Worm (Caenorhabditis elegans) whole organism, young adult: ENCODE measurements around the gene F59A7.2.

Experiments
- B0035.1 ChIP-seq: sonication (generic microtip); optimal IDR thresholded peaks from 2 replicates; lab custom pipeline; 2016; ENCODE audit warnings: missing genetic modification characterization, mild to moderate bottlenecking, missing compliant biosample characterization, missing genotype, missing genetic modification reagents
- B0261.1 ChIP-seq: sonication (generic microtip); optimal IDR thresholded peaks from 2 replicates; lab custom pipeline; 2016; ENCODE audit warnings: mild to moderate bottlenecking, missing genetic modification characterization, moderate library complexity, missing compliant biosample characterization
- B0336.3 ChIP-seq: fragments of 200-800 bp; sonication (Bioruptor generic); IDR thresholded peaks from 2 replicates; pipeline ENCODE4 v1.3.6; 2022; ENCODE audit warnings: missing genetic modification characterization, missing compliant biosample characterization
- F10E7.11 ChIP-seq: sonication (generic microtip); optimal IDR thresholded peaks from 2 replicates; lab custom pipeline; 2017; ENCODE audit warnings: mild to moderate bottlenecking, missing genetic modification characterization, moderate library complexity, missing compliant biosample characterization
- F22D6.2 ChIP-seq: sonication (generic microtip); optimal IDR thresholded peaks from 2 replicates; lab custom pipeline; 2016; ENCODE audit warnings: mild to moderate bottlenecking, missing genetic modification characterization, missing compliant biosample characterization
- F23B12.7 ChIP-seq: sonication (generic microtip); optimal IDR thresholded peaks from 2 replicates; lab custom pipeline; 2017; ENCODE audit warnings: missing genetic modification characterization, mild to moderate bottlenecking, missing compliant biosample characterization, antibody characterized with exemption, moderate library complexity; ENCODE audit not compliant: insufficient read depth
- F55B11.4 ChIP-seq: sonication (generic microtip); optimal IDR thresholded peaks from 2 replicates; lab custom pipeline; 2016; ENCODE audit warnings: missing compliant biosample characterization, missing genetic modification characterization, borderline replicate concordance; ENCODE audit not compliant: insufficient read depth
- K11D2.4 ChIP-seq: fragments of 200-800 bp; sonication (Bioruptor generic); IDR thresholded peaks from 2 replicates; pipeline ENCODE4 v1.3.6; 2022; ENCODE audit warnings: missing genetic modification reagents, missing genetic modification characterization, missing compliant biosample characterization
- Y67H2A.10 ChIP-seq: fragments of 200-800 bp; sonication (Bioruptor generic); conservative IDR thresholded peaks from 2 replicates; pipeline ENCODE4 v1.3.6; 2022; ENCODE audit warnings: missing genetic modification reagents, missing genetic modification characterization, missing compliant biosample characterization
- aptf-3 ChIP-seq: fragments of 200-800 bp; sonication (Bioruptor generic); IDR thresholded peaks from 2 replicates; pipeline ENCODE4 v1.3.6; 2022; ENCODE audit warnings: missing genetic modification characterization, missing compliant biosample characterization
- attf-6 ChIP-seq: fragments of 200-800 bp; sonication (Bioruptor generic); IDR thresholded peaks from 2 replicates; pipeline ENCODE4 v1.3.6; 2022; ENCODE audit warnings: missing genetic modification reagents, missing genetic modification characterization, missing compliant biosample characterization
- ceh-40 ChIP-seq: fragments of 200-800 bp; sonication (Bioruptor generic); IDR thresholded peaks from 2 replicates; pipeline ENCODE4 v1.3.6; 2022; ENCODE audit warnings: missing genetic modification characterization, missing compliant biosample characterization
- ceh-79 ChIP-seq: sonication (generic microtip); optimal IDR thresholded peaks from 2 replicates; lab custom pipeline; 2017; ENCODE audit warnings: mild to moderate bottlenecking, missing genetic modification characterization, missing compliant biosample characterization
- chd-7 ChIP-seq: sonication (generic microtip); optimal IDR thresholded peaks from 2 replicates; lab custom pipeline; 2016; ENCODE audit warnings: mild to moderate bottlenecking, missing genetic modification characterization, moderate library complexity, missing compliant biosample characterization
- dpff-1 ChIP-seq: sonication (generic microtip); optimal IDR thresholded peaks from 2 replicates; lab custom pipeline; 2017; ENCODE audit warnings: mild to moderate bottlenecking, missing genetic modification characterization, missing compliant biosample characterization
- dpl-1 ChIP-seq: fragments of 150-350 bp; optimal IDR thresholded peaks from 2 replicates; lab custom pipeline; 2014; ENCODE audit warnings: missing biosample characterization, missing genetic modification reagents, missing genetic modification characterization
- efl-1 ChIP-seq: fragments of 150-350 bp; optimal IDR thresholded peaks from 2 replicates; lab custom pipeline; 2014; ENCODE audit warnings: missing biosample characterization, missing genetic modification reagents, missing genetic modification characterization
- egl-18 ChIP-seq: fragments of 200-800 bp; sonication (Bioruptor generic); IDR thresholded peaks from 2 replicates; pipeline ENCODE4 v1.3.6; 2022; ENCODE audit warnings: missing genetic modification reagents, missing genetic modification characterization, missing compliant biosample characterization
- egl-44 ChIP-seq: fragments of 200-800 bp; sonication (Bioruptor generic); IDR thresholded peaks from 2 replicates; pipeline ENCODE4 v1.3.6; 2022; ENCODE audit warnings: missing genetic modification reagents, missing genetic modification characterization, missing compliant biosample characterization
- egrh-3 ChIP-seq: fragments of 200-800 bp; sonication (Bioruptor generic); IDR thresholded peaks from 2 replicates; pipeline ENCODE4 v1.3.6; 2022; ENCODE audit warnings: missing genetic modification reagents, missing genetic modification characterization, missing compliant biosample characterization
- ekl-4 ChIP-seq: fragments of 200-800 bp; sonication (Bioruptor generic); IDR thresholded peaks from 2 replicates; pipeline ENCODE4 v1.3.6; 2022; ENCODE audit warnings: missing genetic modification reagents, missing genetic modification characterization, missing compliant biosample characterization
- ets-4 ChIP-seq: fragments of 200-800 bp; sonication (Bioruptor generic); optimal IDR thresholded peaks from 2 replicates; lab custom pipeline; 2018; ENCODE audit warnings: mild to moderate bottlenecking, missing genetic modification characterization, missing compliant biosample characterization
- hlh-12 ChIP-seq: sonication (generic microtip); optimal IDR thresholded peaks from 2 replicates; lab custom pipeline; 2016; ENCODE audit warnings: missing genetic modification characterization, missing compliant biosample characterization
- hlh-26 ChIP-seq: fragments of 200-800 bp; sonication (Bioruptor generic); conservative IDR thresholded peaks from 2 replicates; pipeline ENCODE4 v1.3.6; 2022; ENCODE audit warnings: missing genetic modification reagents, missing genetic modification characterization, missing compliant biosample characterization
- hsf-1 ChIP-seq: fragments of 200-800 bp; sonication (Bioruptor generic); IDR thresholded peaks from 2 replicates; pipeline ENCODE4 v1.3.6; 2022; ENCODE audit warnings: missing genetic modification reagents, missing genetic modification characterization, missing compliant biosample characterization
- let-526 ChIP-seq: fragments of 200-800 bp; sonication (Bioruptor generic); IDR thresholded peaks from 2 replicates; pipeline ENCODE4 v1.3.6; 2022; ENCODE audit warnings: missing genetic modification reagents, missing genetic modification characterization, missing compliant biosample characterization
- lin-26 ChIP-seq: fragments of 200-800 bp; sonication (Bioruptor generic); IDR thresholded peaks from 2 replicates; pipeline ENCODE4 v1.3.6; 2022; ENCODE audit warnings: missing genetic modification reagents, missing genetic modification characterization, missing compliant biosample characterization
- lin-35 ChIP-seq, 3 experiments: fragments of 150-350 bp in 2 of 3; sonication (generic microtip) in 1 of 3; optimal IDR thresholded peaks; 2 replicates each; lab custom pipeline; 2014 to 2018; ENCODE audit warnings: missing biosample characterization in 3 of 3, missing genetic modification characterization in 3 of 3, missing genetic modification reagents in 3 of 3
- lin-54 ChIP-seq: fragments of 200-800 bp; sonication (Bioruptor generic); optimal IDR thresholded peaks from 2 replicates; lab custom pipeline; 2018; ENCODE audit warnings: mild to moderate bottlenecking, missing genetic modification characterization, missing compliant biosample characterization
- lsy-27 ChIP-seq: sonication (generic microtip); optimal IDR thresholded peaks from 2 replicates; lab custom pipeline; 2017; ENCODE audit warnings: missing genetic modification characterization, mild to moderate bottlenecking, missing compliant biosample characterization, antibody characterized with exemption, missing genotype, borderline replicate concordance; ENCODE audit not compliant: insufficient read depth
- madf-3 ChIP-seq: fragments of 200-800 bp; sonication (Bioruptor generic); IDR thresholded peaks from 2 replicates; pipeline ENCODE4 v1.3.6; 2022; ENCODE audit warnings: missing genetic modification reagents, missing genetic modification characterization, missing compliant biosample characterization
- mes-4 ChIP-seq: sonication (generic microtip); optimal IDR thresholded peaks from 2 replicates; lab custom pipeline; 2016; ENCODE audit warnings: missing genotype, missing genetic modification characterization, missing compliant biosample characterization
- nfya-1 ChIP-seq: sonication (generic microtip); optimal IDR thresholded peaks from 2 replicates; lab custom pipeline; 2017; ENCODE audit warnings: antibody characterized with exemption, missing compliant biosample characterization, missing genetic modification characterization, borderline replicate concordance; ENCODE audit not compliant: insufficient read depth
- nfyb-1 ChIP-seq: fragments of 200-800 bp; sonication (Bioruptor generic); IDR thresholded peaks from 2 replicates; pipeline ENCODE4 v1.3.6; 2022; ENCODE audit warnings: missing genetic modification reagents, missing genetic modification characterization, missing compliant biosample characterization
- nhr-27 ChIP-seq: fragments of 200-800 bp; sonication (Bioruptor generic); optimal IDR thresholded peaks from 2 replicates; lab custom pipeline; 2018; ENCODE audit warnings: mild to moderate bottlenecking, missing genetic modification characterization, moderate library complexity, missing compliant biosample characterization
- nhr-80 ChIP-seq: sonication (generic microtip); optimal IDR thresholded peaks from 2 replicates; lab custom pipeline; 2016; ENCODE audit warnings: missing genetic modification characterization, missing compliant biosample characterization
- sdz-38 ChIP-seq: sonication (generic microtip); optimal IDR thresholded peaks from 2 replicates; lab custom pipeline; 2016; ENCODE audit warnings: missing genotype, missing genetic modification characterization, missing compliant biosample characterization
- sea-2 ChIP-seq: fragments of 200-800 bp; sonication (Bioruptor generic); IDR thresholded peaks from 2 replicates; pipeline ENCODE4 v1.3.6; 2022; ENCODE audit warnings: missing genetic modification characterization, missing compliant biosample characterization
- snpc-1.1 ChIP-seq: sonication (generic microtip); optimal IDR thresholded peaks from 2 replicates; lab custom pipeline; 2017; ENCODE audit warnings: missing genetic modification characterization, mild to moderate bottlenecking, missing compliant biosample characterization, antibody characterized with exemption, moderate library complexity, missing genotype, missing genetic modification reagents; ENCODE audit not compliant: insufficient read depth
- sptf-2 ChIP-seq: fragments of 200-800 bp; sonication (Bioruptor generic); optimal IDR thresholded peaks from 2 replicates; lab custom pipeline; 2018; ENCODE audit warnings: mild to moderate bottlenecking, missing genetic modification characterization, missing compliant biosample characterization
- zfh-2 ChIP-seq: fragments of 200-800 bp; sonication (Bioruptor generic); conservative IDR thresholded peaks from 2 replicates; pipeline ENCODE4 v1.3.6; 2022; ENCODE audit warnings: missing genetic modification reagents, missing genetic modification characterization, missing compliant biosample characterization
- ztf-28 ChIP-seq: fragments of 200-800 bp; sonication (Bioruptor generic); IDR thresholded peaks from 2 replicates; pipeline ENCODE4 v1.3.6; 2022; ENCODE audit warnings: missing genetic modification reagents, missing genetic modification characterization, missing compliant biosample characterization
- ztf-3 ChIP-seq: fragments of 200-800 bp; sonication (Bioruptor generic); optimal IDR thresholded peaks from 2 replicates; lab custom pipeline; 2018; ENCODE audit warnings: mild to moderate bottlenecking, missing genetic modification characterization, missing compliant biosample characterization

Gene F59A7.2

ce11 chrV:2051507-2051906 lies 35.2 kb upstream of the F59A7.2 start, which contains the start of gene Y40B10A.11:
Gene Y40B10A.11 (minus strand): TSS chrV:2051607.
- TF ChIP-seq aptf-3 (no peak), sdz-38 (tag; lab: Kevin White, UChicago) (no peak), nfya-1 (tag; lab: Kevin White, UChicago) (no peak), F22D6.2 (tag; lab: Kevin White, UChicago) (no peak), F55B11.4 (tag; lab: Kevin White, UChicago) (no peak), hlh-26 (GFP tag; lab: Robert Waterston, UW) (no peak), ekl-4 (no peak), B0336.3 (GFP tag; lab: Robert Waterston, UW) (no peak), dpl-1 (GFP tag; lab: Kevin White, UChicago) (no peak), F10E7.11 (tag; lab: Kevin White, UChicago) (no peak), F23B12.7 (tag; lab: Kevin White, UChicago) (no peak), B0261.1 (tag; lab: Kevin White, UChicago) (no peak), lsy-27 (no peak), lin-26 (GFP tag; lab: Robert Waterston, UW) (no peak), K11D2.4 (no peak), B0035.1 (no peak)

ce11 chrV:2050790-2051189 lies 34.5 kb upstream of the F59A7.2 start:
- TF ChIP-seq dpff-1 (tag; lab: Kevin White, UChicago) (no peak), hsf-1 (0 out of 2 replicates have a peak, but pooled peaks have one; percentile 8), Y67H2A.10 (GFP tag; lab: Robert Waterston, UW) (no peak), madf-3 (GFP tag; lab: Robert Waterston, UW) (0 out of 2 replicates have a peak, but pooled peaks have one; percentile 38), egl-18 (0 out of 2 replicates have a peak, but pooled peaks have one; percentile 28), snpc-1.1 (tag; lab: Kevin White, UChicago) (no peak), zfh-2 (GFP tag; lab: Robert Waterston, UW) (peak; percentile 93), ceh-40 (no peak), egrh-3 (GFP tag; lab: Robert Waterston, UW) (peak; percentile 97), lin-35 (GFP tag; optimal IDR thresholded peaks at IDR 0.05; lab: Kevin White, UChicago) (no peak), lin-26 (GFP tag; lab: Robert Waterston, UW) (0 out of 2 replicates have a peak, but pooled peaks have one; percentile 48)

DNA sequence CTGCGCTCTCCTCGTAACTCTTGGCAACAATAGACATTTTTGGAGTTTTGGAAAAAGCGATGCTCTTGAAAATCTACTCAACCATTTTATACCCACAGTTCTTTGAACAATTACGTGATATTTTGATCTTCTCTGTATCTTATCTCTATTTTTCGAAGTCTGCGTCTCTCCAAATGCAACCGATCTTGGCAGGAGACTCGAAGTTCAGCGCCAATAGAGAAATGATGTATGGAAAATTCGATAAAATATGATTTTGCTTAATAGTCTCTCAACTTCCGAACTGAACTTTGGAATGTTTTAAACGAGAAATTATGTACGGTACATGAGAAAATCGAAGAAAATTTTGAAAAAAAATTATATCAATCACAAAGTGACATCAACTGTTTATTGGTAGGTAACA lies 33.8 kb upstream of the F59A7.2 start, which contains the start of gene comt-4:
Gene comt-4 (minus strand): TSS at position 50 of the 400 bp plus-strand sequence.
- TF ChIP-seq nfyb-1 (GFP tag; lab: Robert Waterston, UW) (no peak), nhr-80 (tag; lab: Kevin White, UChicago) (peak; percentile 31), attf-6 (GFP tag; lab: Robert Waterston, UW) (no peak)

- TF ChIP-seq egl-44 (GFP tag; lab: Robert Waterston, UW) = no peak
- TF ChIP-seq lsy-27 = no peak
- no peak for TF ChIP-seq ztf-3 (GFP tag; lab: Kevin White, UChicago)
- no peak for TF ChIP-seq ceh-40
- no peak for TF ChIP-seq hlh-12
- TF ChIP-seq nfya-1 (tag; lab: Kevin White, UChicago) = no peak
- no peak for TF ChIP-seq nhr-27 (tag; lab: Kevin White, UChicago)
- TF ChIP-seq zfh-2 (GFP tag; lab: Robert Waterston, UW) = no peak
- TF ChIP-seq ceh-79 = no peak
- no peak for TF ChIP-seq ztf-28 (GFP tag; lab: Robert Waterston, UW)
- no peak for TF ChIP-seq efl-1 (GFP tag; lab: Kevin White, UChicago)
- TF ChIP-seq chd-7 (tag; lab: Kevin White, UChicago) = no peak
- no peak for TF ChIP-seq lin-54 (GFP tag; lab: Kevin White, UChicago)
- no peak for TF ChIP-seq let-526 (GFP tag; lab: Robert Waterston, UW)
- TF ChIP-seq sptf-2 (GFP tag; lab: Kevin White, UChicago) = no peak
- no peak for TF ChIP-seq F23B12.7 (tag; lab: Kevin White, UChicago)
- TF ChIP-seq mes-4 (tag; lab: Kevin White, UChicago) = no peak
- no peak for TF ChIP-seq lin-26 (GFP tag; lab: Robert Waterston, UW)
- TF ChIP-seq sea-2 (GFP tag; lab: Robert Waterston, UW) = no peak
- no peak for TF ChIP-seq ets-4 (GFP tag; lab: Kevin White, UChicago)
Measured at ce11 chrV:2045956-2046355, 29.6 kb upstream of the F59A7.2 start, which contains the start of gene Y40B10A.5. Gene Y40B10A.5 (minus strand): TSS chrV:2046056.
